Worm (Caenorhabditis elegans) whole organism, L4/young adult: ENCODE measurements around the gene K09C4.5.

Source experiments
- W03F9.2 ChIP-seq: fragments of 150-350 bp; optimal IDR thresholded peaks from 2 replicates; lab custom pipeline; 2014; ENCODE audit warnings: missing biosample characterization, missing genetic modification characterization
- dao-5 ChIP-seq: sonication (generic microtip); optimal IDR thresholded peaks from 2 replicates; lab custom pipeline; 2016; ENCODE audit warnings: missing genotype, missing genetic modification characterization, moderate library complexity, missing compliant biosample characterization
- him-1 ChIP-seq: sonication (generic microtip); optimal IDR thresholded peaks from 2 replicates; lab custom pipeline; 2016; ENCODE audit warnings: missing genotype, missing genetic modification reagents, missing genetic modification characterization, missing compliant biosample characterization

Gene K09C4.5

DNA sequence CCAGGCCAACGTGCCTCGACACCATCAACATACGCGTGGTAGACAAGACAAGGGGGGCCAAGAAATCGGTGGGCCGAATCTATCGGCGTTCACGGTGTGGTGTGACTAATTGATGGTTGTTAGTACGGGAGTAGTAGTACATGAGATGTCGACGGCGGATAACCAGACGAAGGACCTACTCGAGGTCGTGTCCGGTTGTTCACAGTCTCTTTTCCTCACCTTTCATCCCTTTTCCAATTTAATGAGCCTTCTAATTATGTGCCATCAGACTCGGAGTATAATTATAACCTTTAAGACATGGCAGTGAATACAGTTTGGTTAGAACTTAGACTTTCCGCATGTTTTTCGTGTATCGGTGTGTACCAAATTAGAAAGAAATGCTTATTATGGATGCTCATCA, 28.3 kb downstream of the K09C4.5 start:
- TF ChIP-seq dao-5 (tag; lab: Kevin White, UChicago) (no peak), W03F9.2 (tag; lab: Kevin White, UChicago) (no peak), him-1 (tag; lab: Kevin White, UChicago) (no peak)

DNA sequence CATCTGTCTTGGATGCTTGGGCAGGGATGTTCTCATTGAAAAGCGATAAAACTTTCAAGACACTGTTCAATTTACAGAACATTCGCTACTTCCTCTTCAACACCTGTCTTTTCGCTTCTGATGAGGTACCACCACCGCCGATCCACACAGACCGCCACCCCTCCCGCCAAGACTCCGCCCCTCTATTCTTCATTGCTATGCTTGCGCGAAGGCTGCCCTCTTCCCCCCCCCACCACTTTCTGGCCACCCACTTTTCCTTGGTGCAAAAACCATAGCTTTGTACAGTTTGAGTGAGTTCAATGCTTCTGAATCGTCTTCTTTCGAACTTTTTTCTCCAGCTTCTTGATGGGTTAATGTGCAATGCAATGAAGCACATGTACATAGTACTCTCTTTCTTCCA, 31.5 kb downstream of the K09C4.5 start:
- TF ChIP-seq dao-5 (tag; lab: Kevin White, UChicago) (no peak), W03F9.2 (tag; lab: Kevin White, UChicago) (no peak), him-1 (tag; lab: Kevin White, UChicago) (no peak)

DNA sequence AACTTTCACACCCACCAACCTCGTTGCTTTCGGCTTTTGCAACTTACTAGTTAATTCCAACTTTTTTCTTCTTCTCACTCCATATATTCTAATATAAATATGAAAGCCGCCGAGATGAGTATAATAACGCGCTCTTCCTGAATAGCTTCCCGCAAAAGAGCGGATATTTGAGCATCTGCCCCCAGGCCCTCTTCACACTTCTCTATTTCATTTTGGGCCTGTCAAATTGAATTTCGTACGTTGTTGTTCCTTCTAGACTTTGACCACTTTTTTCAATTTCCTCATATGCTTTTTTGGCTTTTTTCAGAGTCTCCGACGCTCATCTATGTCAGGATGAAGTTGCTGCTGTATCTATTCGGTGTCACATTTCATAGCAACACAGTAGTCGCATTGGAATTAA, 32.6 kb downstream of the K09C4.5 start, which contains the start of gene ddr-2:
TSS of gene ddr-2 (plus strand) at position 301 of the 400 bp plus-strand sequence.
- TF ChIP-seq dao-5 (tag; lab: Kevin White, UChicago), result no peak
- TF ChIP-seq him-1 (tag; lab: Kevin White, UChicago), result no peak
- no peak for TF ChIP-seq W03F9.2 (tag; lab: Kevin White, UChicago)

DNA sequence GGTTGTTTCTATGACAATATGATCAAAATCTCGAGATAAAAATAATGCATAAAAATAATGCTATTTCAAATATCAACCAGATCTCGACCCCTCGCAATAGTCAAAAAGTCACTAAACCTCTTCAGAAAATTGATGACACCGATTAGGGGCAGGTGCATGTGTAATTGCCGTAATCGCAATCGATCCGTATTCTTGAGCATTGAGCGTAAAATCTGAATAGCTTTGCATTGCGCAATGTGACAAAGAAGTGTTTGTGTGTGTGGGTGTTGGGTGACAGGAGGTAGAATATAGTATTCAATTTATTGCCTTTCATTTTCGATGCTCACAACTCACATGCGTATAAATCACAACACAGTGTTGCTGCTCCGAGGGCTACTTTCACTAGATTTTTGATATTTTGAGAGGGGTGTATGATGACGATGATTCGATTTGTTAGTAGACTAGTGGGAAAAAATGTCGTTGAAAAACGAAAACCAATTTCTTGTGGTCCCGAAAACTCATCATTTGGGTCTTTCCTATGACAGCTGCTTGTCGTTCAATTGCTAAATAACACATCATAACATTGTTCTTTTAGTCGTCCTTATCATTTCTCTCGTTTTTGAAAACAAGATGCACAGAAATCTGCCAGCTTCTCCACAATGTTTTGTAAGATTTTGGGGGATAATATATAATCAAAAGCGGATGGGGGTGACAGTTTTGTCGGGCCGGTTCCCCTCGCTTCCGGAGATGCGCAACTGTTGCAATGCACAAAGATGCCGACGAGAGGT, 33.6 kb downstream of the K09C4.5 start:
- TF ChIP-seq W03F9.2 (tag; lab: Kevin White, UChicago) (no peak), him-1 (tag; lab: Kevin White, UChicago) (no peak), dao-5 (tag; lab: Kevin White, UChicago) (no peak)

DNA sequence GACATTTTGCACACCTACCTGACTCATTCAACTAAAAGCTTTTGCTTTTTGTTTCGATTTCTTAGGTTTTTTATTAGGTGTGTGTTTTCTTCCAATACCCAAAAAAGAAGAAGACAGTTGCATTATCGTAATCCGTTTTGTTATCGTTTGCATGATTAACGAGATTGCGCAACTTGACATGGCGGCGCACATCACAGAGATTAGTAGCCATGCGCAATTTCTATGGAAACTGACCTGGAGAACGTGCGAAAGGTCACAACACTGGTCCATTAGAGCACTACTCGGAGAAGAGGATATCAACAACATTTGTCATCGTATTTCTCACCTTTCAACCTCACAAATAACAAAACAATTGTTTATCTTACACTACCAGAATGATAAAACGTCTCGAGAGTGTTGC, 34.4 kb downstream of the K09C4.5 start:
- TF ChIP-seq him-1 (tag; lab: Kevin White, UChicago) (no peak), dao-5 (tag; lab: Kevin White, UChicago) (no peak), W03F9.2 (tag; lab: Kevin White, UChicago) (no peak)

DNA sequence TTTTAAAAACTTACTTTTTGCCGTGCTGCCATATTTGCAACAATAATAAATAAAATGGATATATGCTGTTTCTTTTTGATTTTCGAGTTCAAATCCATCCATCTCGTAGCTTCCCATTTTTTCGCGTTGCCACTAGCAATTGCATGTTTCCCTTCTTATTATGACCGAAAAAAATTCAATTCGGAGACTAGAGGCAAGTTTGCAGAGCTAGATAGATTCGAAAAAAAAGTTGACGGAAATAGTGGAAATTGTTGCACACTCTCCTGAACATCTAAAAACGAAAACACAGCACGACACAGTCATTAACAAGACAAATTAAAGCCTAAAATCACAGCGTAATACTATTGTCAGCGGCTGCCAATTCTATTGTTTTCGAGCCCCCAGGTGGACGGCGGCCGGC, 43.7 kb downstream of the K09C4.5 start, which contains the start of gene F11D5.6:
TSS of gene F11D5.6 (minus strand) at position 101 of the 400 bp plus-strand sequence.
- TF ChIP-seq W03F9.2 (tag; lab: Kevin White, UChicago), result no peak
- no peak for TF ChIP-seq dao-5 (tag; lab: Kevin White, UChicago)
- TF ChIP-seq him-1 (tag; lab: Kevin White, UChicago), result no peak

DNA sequence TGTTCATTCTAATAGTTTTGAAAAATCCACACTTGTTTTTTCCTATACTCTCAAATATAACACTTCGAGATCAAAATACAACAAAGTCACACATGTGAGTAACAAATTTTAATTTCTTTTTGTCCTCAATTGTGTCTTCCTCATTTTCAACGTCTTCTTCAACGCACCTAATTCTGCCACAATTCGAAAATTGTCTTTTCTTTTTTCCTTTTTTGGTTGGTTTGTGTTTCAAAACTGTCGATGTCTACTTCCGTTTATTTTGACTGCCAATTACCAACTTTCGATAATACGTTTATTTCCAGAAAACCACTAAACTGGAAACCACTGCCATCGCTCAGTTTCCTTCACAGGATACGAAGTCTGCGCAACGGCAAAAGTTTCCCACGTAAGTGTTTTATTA, 50.4 kb downstream of the K09C4.5 start, which contains the start of gene F11D5.1:
TSS of gene F11D5.1 (plus strand) at position 301 of the 400 bp plus-strand sequence.
- TF ChIP-seq dao-5 (tag; lab: Kevin White, UChicago) (no peak), him-1 (tag; lab: Kevin White, UChicago) (no peak), W03F9.2 (tag; lab: Kevin White, UChicago) (no peak)

DNA sequence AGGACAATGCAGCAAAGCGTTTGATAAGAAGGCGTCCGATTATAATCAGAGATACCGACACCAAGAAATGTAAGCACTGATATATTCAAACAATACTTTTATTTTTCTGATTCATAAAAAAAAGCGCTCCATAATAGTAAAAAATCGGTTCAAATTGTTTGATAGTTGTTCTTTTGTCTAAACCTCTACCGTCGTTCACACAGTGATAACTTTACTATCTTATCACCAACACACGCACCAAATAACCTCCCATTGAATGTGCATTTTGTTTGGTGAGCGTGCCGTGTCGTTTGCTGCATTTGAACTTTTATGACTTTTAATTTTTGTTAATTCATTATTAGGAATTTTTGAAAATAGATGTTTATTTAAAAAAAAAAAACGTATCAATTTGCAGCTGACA, 51.7 kb downstream of the K09C4.5 start:
- no peak for TF ChIP-seq dao-5 (tag; lab: Kevin White, UChicago)
- no peak for TF ChIP-seq him-1 (tag; lab: Kevin White, UChicago)
- no peak for TF ChIP-seq W03F9.2 (tag; lab: Kevin White, UChicago)
